Fruit fly (Drosophila melanogaster) whole organism, prepupa: ENCODE results near the gene superdeath.

ENCODE experiments used
- Blimp-1 ChIP-seq: fragments of 200-800 bp; sonication (Bioruptor generic); optimal IDR thresholded peaks from 3 replicates; lab custom pipeline; 2017; ENCODE audit warnings: missing biosample characterization, missing genetic modification characterization, mild to moderate bottlenecking, moderate library complexity, missing genetic modification reagents
- CG10669 ChIP-seq: fragments of 200-800 bp; sonication (Bioruptor generic); optimal IDR thresholded peaks from 3 replicates; lab custom pipeline; 2018; ENCODE audit warnings: missing biosample characterization, mild to moderate bottlenecking, missing genetic modification characterization, moderate library complexity
- CG11294 ChIP-seq: fragments of 200-800 bp; sonication (Bioruptor generic); IDR thresholded peaks from 2 replicates; pipeline ENCODE4 v1.3.6; 2022; ENCODE audit warnings: missing biosample characterization, missing genetic modification characterization
- CG11762 ChIP-seq: fragments of 200-800 bp; sonication (Bioruptor generic); optimal IDR thresholded peaks from 3 replicates; lab custom pipeline; 2016; ENCODE audit warnings: missing biosample characterization, missing genetic modification characterization; ENCODE audit not compliant: insufficient read depth
- CG11902 ChIP-seq: fragments of 200-800 bp; sonication (Bioruptor generic); optimal IDR thresholded peaks from 3 replicates; lab custom pipeline; 2016; ENCODE audit warnings: missing biosample characterization, missing genetic modification characterization
- CG15336 ChIP-seq: fragments of 200-800 bp; sonication (Bioruptor generic); IDR thresholded peaks from 2 replicates; pipeline ENCODE4 v1.3.6; 2022; ENCODE audit warnings: missing biosample characterization, missing genetic modification characterization
- CG1621 ChIP-seq: fragments of 200-800 bp; sonication (Bioruptor generic); optimal IDR thresholded peaks from 3 replicates; lab custom pipeline; 2018; ENCODE audit warnings: missing biosample characterization, mild to moderate bottlenecking, missing genetic modification characterization
- CG16779 ChIP-seq: fragments of 200-800 bp; sonication (Bioruptor generic); optimal IDR thresholded peaks from 3 replicates; lab custom pipeline; 2017; ENCODE audit warnings: missing biosample characterization, mild to moderate bottlenecking, missing genetic modification characterization
- CG31627 ChIP-seq: fragments of 200-800 bp; sonication (Bioruptor generic); optimal IDR thresholded peaks from 3 replicates; lab custom pipeline; 2016; ENCODE audit warnings: missing biosample characterization, missing genetic modification characterization
- CG32006 ChIP-seq: fragments of 200-800 bp; sonication (Bioruptor generic); optimal IDR thresholded peaks from 3 replicates; lab custom pipeline; 2017; ENCODE audit warnings: missing biosample characterization, mild to moderate bottlenecking, missing genetic modification characterization
- CG34406 ChIP-seq: fragments of 200-800 bp; sonication (Bioruptor generic); optimal IDR thresholded peaks from 3 replicates; lab custom pipeline; 2016; ENCODE audit warnings: missing biosample characterization, missing genetic modification characterization
- CG3919 ChIP-seq: fragments of 200-800 bp; sonication (Bioruptor generic); optimal IDR thresholded peaks from 3 replicates; lab custom pipeline; 2016; ENCODE audit warnings: missing biosample characterization, missing genetic modification characterization
- CG4318 ChIP-seq: fragments of 200-800 bp; sonication (Bioruptor generic); optimal IDR thresholded peaks from 3 replicates; lab custom pipeline; 2017; ENCODE audit warnings: missing biosample characterization, mild to moderate bottlenecking, missing genetic modification characterization
- CG6163 ChIP-seq: fragments of 200-800 bp; sonication (Bioruptor generic); IDR thresholded peaks from 3 replicates; pipeline ENCODE4 v1.3.6; 2022; ENCODE audit warnings: missing biosample characterization, missing genetic modification characterization
- CG6276 ChIP-seq: fragments of 200-800 bp; sonication (Bioruptor generic); optimal IDR thresholded peaks from 2 replicates; lab custom pipeline; 2017; ENCODE audit warnings: missing biosample characterization, mild to moderate bottlenecking, missing genetic modification characterization
- CG6808 ChIP-seq: fragments of 200-800 bp; sonication (Bioruptor generic); optimal IDR thresholded peaks from 3 replicates; lab custom pipeline; 2017; ENCODE audit warnings: missing biosample characterization, missing genetic modification characterization, mild to moderate bottlenecking, moderate library complexity, missing genetic modification reagents
- CG6854 ChIP-seq: fragments of 200-800 bp; sonication (Bioruptor generic); optimal IDR thresholded peaks from 2 replicates; lab custom pipeline; 2017; ENCODE audit warnings: missing biosample characterization, mild to moderate bottlenecking, missing genetic modification characterization
- CG7368 ChIP-seq: fragments of 200-800 bp; sonication (Bioruptor generic); optimal IDR thresholded peaks from 3 replicates; lab custom pipeline; 2016; ENCODE audit warnings: missing biosample characterization, missing genetic modification characterization
- CG8119 ChIP-seq: fragments of 200-800 bp; sonication (Bioruptor generic); IDR thresholded peaks from 3 replicates; pipeline ENCODE4 v1.3.6; 2022; ENCODE audit warnings: missing biosample characterization, missing genetic modification characterization
- CG8632 ChIP-seq: fragments of 200-800 bp; sonication (Bioruptor generic); optimal IDR thresholded peaks from 3 replicates; lab custom pipeline; 2016; ENCODE audit warnings: missing biosample characterization, missing genetic modification characterization
- Eip75B ChIP-seq: fragments of 200-800 bp; sonication (Bioruptor generic); optimal IDR thresholded peaks from 3 replicates; lab custom pipeline; 2016; ENCODE audit warnings: missing biosample characterization, missing genetic modification characterization
- Eip78C ChIP-seq: fragments of 200-800 bp; sonication (Bioruptor generic); peaks from one replicate; lab custom pipeline; 2016; ENCODE audit warnings: missing biosample characterization, missing genetic modification characterization
- Eip93F ChIP-seq: fragments of 200-800 bp; sonication (Bioruptor generic); optimal IDR thresholded peaks from 2 replicates; lab custom pipeline; 2016; ENCODE audit warnings: missing biosample characterization, mild to moderate bottlenecking, missing genetic modification characterization
- Ets21C ChIP-seq: fragments of 200-800 bp; sonication (Bioruptor generic); optimal IDR thresholded peaks from 3 replicates; lab custom pipeline; 2016; ENCODE audit warnings: missing biosample characterization, missing genetic modification characterization
- Ets96B ChIP-seq: fragments of 200-800 bp; optimal IDR thresholded peaks from 2 replicates; lab custom pipeline; 2019; ENCODE audit warnings: missing biosample characterization, mild to moderate bottlenecking, missing genetic modification characterization, moderate library complexity
- Gug ChIP-seq: fragments of 200-800 bp; sonication (Bioruptor generic); IDR thresholded peaks from 2 replicates; pipeline ENCODE4 v1.3.6; 2022; ENCODE audit warnings: missing biosample characterization, missing genetic modification characterization
- Hr38 ChIP-seq: sonication (Bioruptor generic); optimal IDR thresholded peaks from 2 replicates; lab custom pipeline; 2016; ENCODE audit warnings: missing biosample characterization, missing genetic modification characterization
- Hr39 ChIP-seq: fragments of 200-800 bp; sonication (Bioruptor generic); optimal IDR thresholded peaks from 2 replicates; lab custom pipeline; 2016; ENCODE audit warnings: missing biosample characterization, missing genetic modification characterization
- Hr4 ChIP-seq: fragments of 200-800 bp; sonication (Bioruptor generic); optimal IDR thresholded peaks from 3 replicates; lab custom pipeline; 2016; ENCODE audit warnings: missing biosample characterization, missing genetic modification characterization
- Lpt ChIP-seq: fragments of 200-800 bp; sonication (Bioruptor generic); optimal IDR thresholded peaks from 3 replicates; lab custom pipeline; 2016; ENCODE audit warnings: missing biosample characterization, missing genetic modification characterization
- Met ChIP-seq: fragments of 200-800 bp; sonication (Bioruptor generic); optimal IDR thresholded peaks from 3 replicates; lab custom pipeline; 2016; ENCODE audit warnings: missing biosample characterization, missing genetic modification characterization
- Sox15 ChIP-seq: fragments of 200-800 bp; sonication (Bioruptor generic); optimal IDR thresholded peaks from 3 replicates; lab custom pipeline; 2016; ENCODE audit warnings: missing biosample characterization, missing genetic modification characterization
- achi ChIP-seq: fragments of 200-800 bp; sonication (Bioruptor generic); optimal IDR thresholded peaks from 3 replicates; lab custom pipeline; 2016; ENCODE audit warnings: missing biosample characterization, missing genetic modification characterization
- acj6 ChIP-seq: fragments of 200-800 bp; sonication (Bioruptor generic); optimal IDR thresholded peaks from 3 replicates; lab custom pipeline; 2016; ENCODE audit warnings: missing biosample characterization, missing genetic modification characterization
- dac ChIP-seq: fragments of 200-800 bp; sonication (Bioruptor generic); optimal IDR thresholded peaks from 2 replicates; lab custom pipeline; 2017; ENCODE audit warnings: missing biosample characterization, mild to moderate bottlenecking, missing genetic modification characterization
- eg ChIP-seq: fragments of 200-800 bp; sonication (Bioruptor generic); IDR thresholded peaks from 3 replicates; pipeline ENCODE4 v1.3.6; 2022; ENCODE audit warnings: missing biosample characterization, missing genetic modification characterization
- fd59A ChIP-seq: fragments of 200-800 bp; sonication (Bioruptor generic); optimal IDR thresholded peaks from 2 replicates; lab custom pipeline; 2017; ENCODE audit warnings: missing biosample characterization, mild to moderate bottlenecking, missing genetic modification characterization, missing genetic modification reagents
- fd85E ChIP-seq: fragments of 200-800 bp; sonication (Bioruptor generic); optimal IDR thresholded peaks from 3 replicates; lab custom pipeline; 2016; ENCODE audit warnings: missing biosample characterization, missing genetic modification characterization
- fkh ChIP-seq: fragments of 200-800 bp; sonication (Bioruptor generic); optimal IDR thresholded peaks from 3 replicates; lab custom pipeline; 2017; ENCODE audit warnings: missing biosample characterization, mild to moderate bottlenecking, missing genetic modification characterization, moderate library complexity
- lz ChIP-seq: fragments of 200-800 bp; sonication (Bioruptor generic); optimal IDR thresholded peaks from 3 replicates; lab custom pipeline; 2016; ENCODE audit warnings: missing biosample characterization, missing genetic modification characterization
- net ChIP-seq: fragments of 200-800 bp; sonication (Bioruptor generic); optimal IDR thresholded peaks from 3 replicates; lab custom pipeline; 2016; ENCODE audit warnings: missing biosample characterization, missing genetic modification characterization
- pdm3 ChIP-seq: fragments of 200-800 bp; sonication (Bioruptor generic); optimal IDR thresholded peaks from 3 replicates; lab custom pipeline; 2016; ENCODE audit warnings: missing biosample characterization, missing genetic modification characterization
- salr ChIP-seq, 2 experiments: fragments of 200-800 bp; sonication (Bioruptor generic); optimal IDR thresholded peaks; 3 replicates each; lab custom pipeline; 2016 to 2018; ENCODE audit warnings: missing biosample characterization in 2 of 2, missing genetic modification characterization in 2 of 2, mild to moderate bottlenecking in 1 of 2
- spab ChIP-seq: fragments of 200-800 bp; sonication (Bioruptor generic); optimal IDR thresholded peaks from 2 replicates; lab custom pipeline; 2017; ENCODE audit warnings: missing biosample characterization, mild to moderate bottlenecking, missing genetic modification characterization, missing genetic modification reagents
- ss ChIP-seq, 2 experiments: fragments of 200-800 bp; sonication (Bioruptor generic); optimal IDR thresholded peaks; 2 replicates in 1 of 2; 3 replicates in 1 of 2; lab custom pipeline; 2017 to 2018; ENCODE audit warnings: mild to moderate bottlenecking in 2 of 2, missing biosample characterization in 2 of 2, missing genetic modification characterization in 2 of 2, moderate library complexity in 1 of 2
- svp ChIP-seq: fragments of 200-800 bp; sonication (Bioruptor generic); peaks from one replicate; lab custom pipeline; 2016; ENCODE audit warnings: missing biosample characterization, missing genetic modification characterization
- topi ChIP-seq: fragments of 200-800 bp; sonication (Bioruptor generic); optimal IDR thresholded peaks from 3 replicates; lab custom pipeline; 2016; ENCODE audit warnings: missing biosample characterization, missing genetic modification characterization
- vri ChIP-seq: fragments of 200-800 bp; sonication (Bioruptor generic); optimal IDR thresholded peaks from 3 replicates; lab custom pipeline; 2016; ENCODE audit warnings: missing biosample characterization, mild to moderate bottlenecking, missing genetic modification characterization

superdeath gene

dm6 chr3R:29091609-29092008 lies 46.9 kb upstream of the superdeath start (continued):
- TF ChIP-seq topi (GFP tag; lab: Kevin White, UChicago), result peak; percentile 33
- TF ChIP-seq Ets96B (tag; lab: Kevin White, UChicago), result peak; percentile 73
- TF ChIP-seq CG8119 (GFP tag; lab: Robert Waterston, UW), result peak; percentile 31; the same call in 1 of the 3 replicates
- TF ChIP-seq CG34406 (GFP tag; lab: Kevin White, UChicago), result peak; percentile 27
- TF ChIP-seq CG7368, result peak; percentile 30
- TF ChIP-seq acj6, result peak; percentile 41
- no peak for TF ChIP-seq Gug (GFP tag; lab: Robert Waterston, UW)
- peak; percentile 81 for TF ChIP-seq Eip78C
- no peak for TF ChIP-seq CG11902
- peak; percentile 4 for TF ChIP-seq net (GFP tag; lab: Kevin White, UChicago)
- TF ChIP-seq CG6854, result no peak
- TF ChIP-seq Hr39, result peak; percentile 31
- TF ChIP-seq eg (GFP tag; lab: Robert Waterston, UW), result no peak
- no peak for TF ChIP-seq Lpt (GFP tag; lab: Kevin White, UChicago)
- TF ChIP-seq fd85E (GFP tag; lab: Kevin White, UChicago), result no peak
- peak; percentile 5 for TF ChIP-seq Ets21C (GFP tag; lab: Kevin White, UChicago)
- no peak for TF ChIP-seq Blimp-1 (GFP tag; lab: Kevin White, UChicago)
- peak; percentile 52 for TF ChIP-seq pdm3
- TF ChIP-seq CG32006, result peak; percentile 41
- TF ChIP-seq CG16779, result no peak
- TF ChIP-seq CG6808 (GFP tag; lab: Kevin White, UChicago), result peak; percentile 60
- peak; percentile 14 for TF ChIP-seq Hr4
- TF ChIP-seq ss (GFP tag; optimal IDR thresholded peaks at IDR 0.05; lab: Kevin White, UChicago), result peak; percentile 27 to 52
- TF ChIP-seq Met (GFP tag; lab: Kevin White, UChicago), result peak; percentile 45
- TF ChIP-seq CG31627 (GFP tag; lab: Kevin White, UChicago), result peak; percentile 27
- TF ChIP-seq Hr38 (GFP tag; lab: Kevin White, UChicago), result no peak

- TF ChIP-seq CG11294 (GFP tag; lab: Robert Waterston, UW), result peak; percentile 46; the same call in 1 of the 2 replicates
- TF ChIP-seq Ets96B (tag; lab: Kevin White, UChicago), result peak; percentile 77
- TF ChIP-seq CG11762, result peak; percentile 40
- peak; percentile 66 for TF ChIP-seq CG8119 (GFP tag; lab: Robert Waterston, UW)
- TF ChIP-seq Hr39, result peak; percentile 9
- TF ChIP-seq CG10669 (GFP tag; lab: Kevin White, UChicago), result peak; percentile 71
- TF ChIP-seq CG15336 (GFP tag; lab: Robert Waterston, UW), result peak; percentile 59; the same call in 1 of the 2 replicates
- TF ChIP-seq acj6, result peak; percentile 47
- no peak for TF ChIP-seq Ets21C (GFP tag; lab: Kevin White, UChicago)
- TF ChIP-seq Blimp-1 (GFP tag; lab: Kevin White, UChicago), result no peak
- peak; percentile 18 for TF ChIP-seq lz
- no peak for TF ChIP-seq Hr4
- TF ChIP-seq Eip93F (GFP tag; lab: Kevin White, UChicago), result no peak
- TF ChIP-seq Eip78C, result peak; percentile 88
- peak; percentile 65 for TF ChIP-seq CG1621 (tag; lab: Kevin White, UChicago)
- TF ChIP-seq CG6163, result peak; percentile 67
- no peak for TF ChIP-seq svp
- peak; percentile 71 for TF ChIP-seq spab (GFP tag; lab: Kevin White, UChicago)
- peak; percentile 64 for TF ChIP-seq fd59A (GFP tag; lab: Kevin White, UChicago)
- TF ChIP-seq fd85E (GFP tag; lab: Kevin White, UChicago), result no peak
- TF ChIP-seq CG11902, result no peak
- TF ChIP-seq CG8632 (GFP tag; lab: Kevin White, UChicago), result no peak
- no peak for TF ChIP-seq CG4318
- TF ChIP-seq Eip75B (GFP tag; lab: Kevin White, UChicago), result peak; percentile 61
- TF ChIP-seq achi (GFP tag; lab: Kevin White, UChicago), result peak; percentile 68
- peak in 1 of 2 experiments; percentile 58 for TF ChIP-seq salr (GFP tag; optimal IDR thresholded peaks at IDR 0.05; lab: Kevin White, UChicago)
- TF ChIP-seq CG6854, result no peak
- TF ChIP-seq fkh (GFP tag; lab: Kevin White, UChicago), result no peak
- TF ChIP-seq CG32006, result peak; percentile 61
- TF ChIP-seq pdm3, result peak; percentile 47
- peak; percentile 57 for TF ChIP-seq CG6276
- peak; percentile 47 for TF ChIP-seq CG16779
- TF ChIP-seq CG3919 (GFP tag; lab: Kevin White, UChicago), result peak; percentile 78
- no peak for TF ChIP-seq vri (GFP tag; lab: Kevin White, UChicago)
- TF ChIP-seq topi (GFP tag; lab: Kevin White, UChicago), result peak; percentile 8
- TF ChIP-seq Lpt (GFP tag; lab: Kevin White, UChicago), result peak; percentile 51
- no peak for TF ChIP-seq Met (GFP tag; lab: Kevin White, UChicago)
- no peak for TF ChIP-seq Sox15 (GFP tag; lab: Kevin White, UChicago)
- 0 out of 2 replicates have a peak, but pooled peaks have one; percentile 37 for TF ChIP-seq Gug (GFP tag; lab: Robert Waterston, UW)
- no peak for TF ChIP-seq dac (GFP tag; lab: Kevin White, UChicago)
These were observed 44.3 kb upstream of the superdeath start for dm6 chr3R:29094152-29094551.
